Worm (Caenorhabditis elegans) whole organism, L4 larva: ENCODE data around the gene C54C6.4.

ENCODE experiments used
- T20F7.1 ChIP-seq: fragments of 200-800 bp; sonication (Bioruptor generic); optimal IDR thresholded peaks from 2 replicates; lab custom pipeline; 2018; ENCODE audit warnings: mild to moderate bottlenecking, missing genetic modification characterization, missing compliant biosample characterization
- Y5F2A.4 ChIP-seq: fragments of 200-800 bp; sonication (Bioruptor generic); optimal IDR thresholded peaks from 2 replicates; lab custom pipeline; 2018; ENCODE audit warnings: mild to moderate bottlenecking, missing genetic modification characterization, missing compliant biosample characterization
- ZK337.2 ChIP-seq: fragments of 200-800 bp; sonication (Bioruptor generic); IDR thresholded peaks from 2 replicates; pipeline ENCODE4 v1.3.6; 2022; ENCODE audit warnings: missing genetic modification reagents, missing genetic modification characterization, missing compliant biosample characterization
- aha-1 ChIP-seq: fragments of 150-350 bp; peaks from one replicate; lab custom pipeline; 2014; ENCODE audit warnings: missing biosample characterization, missing genetic modification characterization
- aly-2 ChIP-seq: sonication (generic microtip); optimal IDR thresholded peaks from 2 replicates; lab custom pipeline; 2018; ENCODE audit warnings: missing biosample characterization, missing genetic modification characterization
- ceh-32 ChIP-seq: sonication (generic microtip); optimal IDR thresholded peaks from 2 replicates; lab custom pipeline; 2016; ENCODE audit warnings: mild to moderate bottlenecking, missing genetic modification characterization, missing compliant biosample characterization; ENCODE audit not compliant: poor library complexity
- ceh-44 ChIP-seq: fragments of 200-800 bp; sonication (Bioruptor generic); IDR thresholded peaks from 2 replicates; pipeline ENCODE4 v1.3.6; 2022; ENCODE audit warnings: missing genetic modification reagents, missing genetic modification characterization, missing compliant biosample characterization
- ces-1 ChIP-seq: fragments of 150-350 bp; sonication (generic microtip); optimal IDR thresholded peaks from 4 replicates; lab custom pipeline; 2014; ENCODE audit warnings: missing biosample characterization, missing genetic modification reagents, missing genetic modification characterization
- ctbp-1 ChIP-seq: fragments of 200-800 bp; sonication (Bioruptor generic); IDR thresholded peaks from 2 replicates; pipeline ENCODE4 v1.3.6; 2022; ENCODE audit warnings: missing genetic modification reagents, missing genetic modification characterization, missing compliant biosample characterization
- dmd-6 ChIP-seq: fragments of 200-800 bp; sonication (Bioruptor generic); IDR thresholded peaks from 2 replicates; pipeline ENCODE4 v1.3.6; 2022; ENCODE audit warnings: missing genetic modification reagents, missing genetic modification characterization, missing compliant biosample characterization
- dpl-1 ChIP-seq: fragments of 150-350 bp; optimal IDR thresholded peaks from 2 replicates; lab custom pipeline; 2014; ENCODE audit warnings: missing biosample characterization, missing genetic modification reagents, missing genetic modification characterization
- egl-27 ChIP-seq: sonication (generic microtip); optimal IDR thresholded peaks from 3 replicates; lab custom pipeline; 2017; ENCODE audit warnings: missing biosample characterization, missing genetic modification reagents, missing genetic modification characterization
- fos-1 ChIP-seq: fragments of 150-350 bp; optimal IDR thresholded peaks from 2 replicates; lab custom pipeline; 2014; ENCODE audit warnings: missing biosample characterization, missing genetic modification characterization
- gei-8 ChIP-seq: fragments of 200-800 bp; sonication (Bioruptor generic); optimal IDR thresholded peaks from 2 replicates; lab custom pipeline; 2018; ENCODE audit warnings: mild to moderate bottlenecking, missing genetic modification characterization, missing compliant biosample characterization
- hlh-11 ChIP-seq: fragments of 200-800 bp; sonication (Bioruptor generic); optimal IDR thresholded peaks from 2 replicates; lab custom pipeline; 2018; ENCODE audit warnings: mild to moderate bottlenecking, missing genetic modification characterization, missing compliant biosample characterization
- hlh-30 ChIP-seq: sonication (generic microtip); optimal IDR thresholded peaks from 2 replicates; lab custom pipeline; 2017; ENCODE audit warnings: antibody characterized with exemption, mild to moderate bottlenecking, missing genetic modification characterization, missing compliant biosample characterization; ENCODE audit not compliant: insufficient read depth
- lin-13 ChIP-seq: fragments of 150-350 bp; optimal IDR thresholded peaks from 2 replicates; lab custom pipeline; 2014; ENCODE audit warnings: missing biosample characterization, missing genetic modification reagents, missing genetic modification characterization
- lin-15B ChIP-seq: fragments of 150-350 bp; sonication (generic microtip); optimal IDR thresholded peaks from 3 replicates; lab custom pipeline; 2014; ENCODE audit warnings: missing biosample characterization, missing genetic modification characterization
- lin-39 ChIP-seq: fragments of 150-350 bp; optimal IDR thresholded peaks from 2 replicates; lab custom pipeline; 2014; ENCODE audit warnings: missing biosample characterization, missing genetic modification reagents, missing genetic modification characterization
- lsy-2 ChIP-seq, 2 experiments: fragments of 150-350 bp in 1 of 2; sonication (generic microtip) in 1 of 2; optimal IDR thresholded peaks; 2 replicates each; lab custom pipeline; 2014 to 2017; ENCODE audit warnings: missing biosample characterization in 2 of 2, missing genetic modification characterization in 2 of 2
- madf-5 ChIP-seq, 2 experiments: fragments of 200-800 bp; sonication (Bioruptor generic); IDR thresholded peaks; 2 replicates each; pipeline ENCODE4 v1.3.6; 2022; ENCODE audit warnings: missing compliant biosample characterization in 2 of 2, missing genetic modification characterization in 2 of 2
- mes-2 ChIP-seq: sonication (generic microtip); optimal IDR thresholded peaks from 2 replicates; lab custom pipeline; 2016; ENCODE audit warnings: missing genotype, mild to moderate bottlenecking, missing genetic modification characterization, missing compliant biosample characterization; ENCODE audit not compliant: poor library complexity, severe bottlenecking
- mxl-3 ChIP-seq: fragments of 200-800 bp; sonication (Bioruptor generic); optimal IDR thresholded peaks from 2 replicates; lab custom pipeline; 2018; ENCODE audit warnings: mild to moderate bottlenecking, missing genetic modification characterization, missing compliant biosample characterization
- nhr-11 ChIP-seq: fragments of 150-350 bp; optimal IDR thresholded peaks from 2 replicates; lab custom pipeline; 2014; ENCODE audit warnings: missing biosample characterization, missing genetic modification characterization
- nhr-111 ChIP-seq: fragments of 200-800 bp; sonication (Bioruptor generic); optimal IDR thresholded peaks from 2 replicates; lab custom pipeline; 2018; ENCODE audit warnings: mild to moderate bottlenecking, missing genetic modification characterization, missing compliant biosample characterization
- nhr-25 ChIP-seq: sonication (generic microtip); optimal IDR thresholded peaks from 2 replicates; lab custom pipeline; 2017; ENCODE audit warnings: missing genetic modification characterization, mild to moderate bottlenecking, missing compliant biosample characterization, antibody characterized with exemption, moderate library complexity, borderline replicate concordance; ENCODE audit not compliant: insufficient read depth
- nhr-28 ChIP-seq: fragments of 150-350 bp; optimal IDR thresholded peaks from 2 replicates; lab custom pipeline; 2014; ENCODE audit warnings: missing biosample characterization, missing genetic modification characterization
- nhr-48 ChIP-seq: sonication (generic microtip); optimal IDR thresholded peaks from 2 replicates; lab custom pipeline; 2016; ENCODE audit warnings: mild to moderate bottlenecking, missing genetic modification characterization, missing compliant biosample characterization
- nhr-6 ChIP-seq: fragments of 150-350 bp; optimal IDR thresholded peaks from 2 replicates; lab custom pipeline; 2014; ENCODE audit warnings: missing biosample characterization, missing genetic modification characterization
- nhr-77 ChIP-seq: fragments of 150-350 bp; optimal IDR thresholded peaks from 2 replicates; lab custom pipeline; 2014; ENCODE audit warnings: missing biosample characterization, missing genetic modification characterization
- pha-4 ChIP-seq, 2 experiments: fragments of 150-350 bp in 1 of 2; fragments of 200-800 bp in 1 of 2; sonication (Bioruptor generic) in 1 of 2; IDR thresholded peaks in 1 of 2; optimal IDR thresholded peaks in 1 of 2; 2 replicates each; pipeline versions ENCODE4 v1.3.6 to Lab custom; 2014 to 2022; ENCODE audit warnings: missing genetic modification characterization in 2 of 2, missing genetic modification reagents in 2 of 2, missing biosample characterization in 1 of 2, missing compliant biosample characterization in 1 of 2
- pqm-1 ChIP-seq: sonication (generic microtip); optimal IDR thresholded peaks from 2 replicates; lab custom pipeline; 2017; ENCODE audit warnings: missing biosample characterization, missing genetic modification characterization
- set-16 ChIP-seq: fragments of 200-800 bp; sonication (Bioruptor generic); IDR thresholded peaks from 2 replicates; pipeline ENCODE4 v1.3.6; 2022; ENCODE audit warnings: missing genetic modification reagents, missing genetic modification characterization, missing compliant biosample characterization
- snpc-1.2 ChIP-seq: fragments of 200-800 bp; sonication (Bioruptor generic); IDR thresholded peaks from 2 replicates; pipeline ENCODE4 v1.3.6; 2022; ENCODE audit warnings: missing genetic modification reagents, missing genetic modification characterization, missing compliant biosample characterization
- spr-3 ChIP-seq: fragments of 200-800 bp; sonication (Bioruptor generic); optimal IDR thresholded peaks from 2 replicates; lab custom pipeline; 2018; ENCODE audit warnings: mild to moderate bottlenecking, missing genetic modification characterization, missing compliant biosample characterization
- unc-130 ChIP-seq: sonication (generic microtip); optimal IDR thresholded peaks from 2 replicates; lab custom pipeline; 2016; ENCODE audit warnings: missing genetic modification reagents, missing genetic modification characterization, missing compliant biosample characterization
- unc-62 ChIP-seq, 3 experiments: fragments of 150-350 bp in 1 of 3; sonication (generic microtip); optimal IDR thresholded peaks in 2 of 3; peaks in 1 of 3; 1 replicate in 1 of 3; 2 replicates in 2 of 3; lab custom pipeline; 2014 to 2017; ENCODE audit warnings: missing biosample characterization in 3 of 3, missing genetic modification characterization in 3 of 3, missing genetic modification reagents in 3 of 3, missing genotype in 1 of 3
- vab-7 ChIP-seq: fragments of 200-800 bp; sonication (Bioruptor generic); IDR thresholded peaks from 2 replicates; pipeline ENCODE4 v1.3.6; 2022; ENCODE audit warnings: missing genetic modification reagents, missing genetic modification characterization, missing compliant biosample characterization
- zip-11 ChIP-seq: fragments of 200-800 bp; sonication (Bioruptor generic); IDR thresholded peaks from 2 replicates; pipeline ENCODE4 v1.3.6; 2022; ENCODE audit warnings: missing genetic modification characterization, missing compliant biosample characterization
- zip-2 ChIP-seq: fragments of 150-350 bp; optimal IDR thresholded peaks from 2 replicates; lab custom pipeline; 2014; ENCODE audit warnings: missing biosample characterization, missing genetic modification characterization
- ztf-7 ChIP-seq: fragments of 150-350 bp; optimal IDR thresholded peaks from 2 replicates; lab custom pipeline; 2014; ENCODE audit warnings: missing biosample characterization, missing genetic modification characterization

Gene C54C6.4

DNA sequence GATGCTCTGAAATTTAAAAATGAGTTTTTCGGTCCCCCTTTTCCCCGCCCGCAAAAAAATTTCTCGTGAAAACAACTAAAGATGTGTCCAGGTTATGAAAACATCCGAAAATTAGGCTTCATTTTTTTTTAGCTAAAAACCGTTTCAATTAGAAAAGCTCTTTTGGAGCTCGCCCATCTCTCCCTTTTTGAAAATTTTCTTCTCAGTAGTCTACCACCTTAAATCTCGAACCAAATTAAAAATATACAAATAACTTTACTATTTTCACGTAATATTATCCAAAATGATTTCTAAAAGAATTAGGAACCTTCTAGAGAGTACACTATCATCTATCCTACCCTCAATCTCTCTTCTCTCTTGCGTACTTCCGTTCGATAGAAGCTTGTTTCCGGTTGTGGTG, 8.8 kb downstream of the C54C6.4 start:
- TF ChIP-seq aha-1 (tag; lab: Kevin White, UChicago), result peak; percentile 72
- no peak for TF ChIP-seq Y5F2A.4 (GFP tag; lab: Kevin White, UChicago)
- TF ChIP-seq aly-2 (tag; lab: Kevin White, UChicago), result no peak
- TF ChIP-seq nhr-28 (tag; lab: Kevin White, UChicago), result no peak
- TF ChIP-seq mxl-3 (GFP tag; lab: Kevin White, UChicago), result no peak
- peak in 1 of 2 experiments; percentile 65 for TF ChIP-seq unc-62 (GFP tag; optimal IDR thresholded peaks at IDR 0.05 in 1 of 2; lab: Kevin White, UChicago)
- TF ChIP-seq unc-62 (tag; optimal IDR thresholded peaks at IDR 0.05; lab: Kevin White, UChicago), result no peak
- no peak for TF ChIP-seq spr-3 (GFP tag; lab: Kevin White, UChicago)

DNA sequence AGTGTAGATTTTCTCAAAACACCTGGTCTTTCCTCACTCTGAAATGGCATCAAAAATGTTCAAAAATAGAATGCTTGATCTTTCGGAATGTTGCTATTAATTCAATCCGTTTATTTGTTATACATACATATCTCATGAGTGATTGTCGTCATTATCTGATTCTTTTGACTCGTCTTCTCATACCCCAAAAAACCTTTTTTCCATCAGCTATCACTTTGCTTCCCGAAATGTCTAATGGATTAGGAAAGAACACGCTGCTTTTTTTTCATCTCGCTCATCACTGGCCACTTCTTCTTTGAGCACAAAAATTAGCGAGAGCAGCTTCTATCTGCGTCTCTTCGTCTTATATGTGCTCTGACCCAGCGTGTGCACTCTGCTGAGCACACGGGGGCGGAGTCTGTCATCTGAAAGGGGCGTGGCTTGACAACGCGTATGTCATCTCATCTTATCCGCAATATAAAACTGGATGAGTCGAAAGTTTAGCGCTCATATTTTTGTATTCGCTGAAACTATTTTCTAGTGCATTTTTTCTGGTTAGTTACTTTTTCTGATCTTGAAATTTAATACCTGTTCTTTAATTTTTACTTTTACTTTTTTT, 11.4 kb downstream of the C54C6.4 start:
- TF ChIP-seq lin-15B (tag; lab: Kevin White, UChicago) (no peak), lin-13 (GFP tag; lab: Kevin White, UChicago) (no peak), nhr-11 (tag; lab: Kevin White, UChicago) (no peak), ZK337.2 (no peak), aha-1 (tag; lab: Kevin White, UChicago) (peak; percentile 58)

DNA sequence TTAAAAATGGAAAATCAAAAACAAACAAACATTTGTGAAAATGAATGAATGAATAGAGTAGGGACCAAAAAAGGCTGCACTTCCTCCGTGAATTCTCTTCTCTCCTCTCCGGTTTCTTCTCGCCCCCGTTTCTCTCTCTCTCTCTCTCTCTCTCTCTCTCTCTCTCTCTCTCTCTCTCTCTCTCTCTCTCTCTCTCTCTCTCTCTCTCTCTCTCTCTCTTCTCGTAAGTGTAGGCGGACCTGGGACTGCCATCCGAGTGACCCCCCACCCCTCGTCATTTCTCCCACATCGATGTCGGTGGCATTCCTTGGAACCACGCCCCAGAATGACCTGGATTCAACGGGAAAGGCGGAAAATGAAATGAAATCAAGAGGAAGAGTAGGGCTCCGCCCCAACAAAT, 13.3 kb downstream of the C54C6.4 start:
- TF ChIP-seq set-16 (peak; percentile 86), nhr-25 (tag; lab: Kevin White, UChicago) (no peak)

DNA sequence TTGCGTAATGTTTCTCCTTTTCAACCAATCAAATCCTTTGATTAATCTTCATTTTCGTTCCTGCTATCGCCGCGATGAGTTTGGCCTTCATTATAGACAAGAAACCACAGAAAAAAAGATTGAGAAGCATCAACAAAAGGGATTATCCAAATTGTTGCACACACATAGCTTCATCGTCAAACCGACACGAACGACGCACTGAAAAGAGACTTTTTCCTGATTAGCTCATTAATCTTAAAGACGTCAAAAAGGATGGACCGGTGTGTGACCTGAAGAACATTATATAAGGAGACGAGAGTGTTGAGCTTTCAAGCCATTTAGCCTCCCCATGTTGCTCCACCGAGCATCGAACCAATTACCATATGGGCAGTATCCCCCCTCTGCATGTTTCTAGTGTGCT, 16.3 kb downstream of the C54C6.4 start:
- TF ChIP-seq ceh-32 (tag; lab: Kevin White, UChicago) (no peak), aha-1 (tag; lab: Kevin White, UChicago) (peak; percentile 92), madf-5 (GFP tag; IDR thresholded peaks at IDR 0.05; lab: Robert Waterston, UW) (no peak), mes-2 (no peak)

DNA sequence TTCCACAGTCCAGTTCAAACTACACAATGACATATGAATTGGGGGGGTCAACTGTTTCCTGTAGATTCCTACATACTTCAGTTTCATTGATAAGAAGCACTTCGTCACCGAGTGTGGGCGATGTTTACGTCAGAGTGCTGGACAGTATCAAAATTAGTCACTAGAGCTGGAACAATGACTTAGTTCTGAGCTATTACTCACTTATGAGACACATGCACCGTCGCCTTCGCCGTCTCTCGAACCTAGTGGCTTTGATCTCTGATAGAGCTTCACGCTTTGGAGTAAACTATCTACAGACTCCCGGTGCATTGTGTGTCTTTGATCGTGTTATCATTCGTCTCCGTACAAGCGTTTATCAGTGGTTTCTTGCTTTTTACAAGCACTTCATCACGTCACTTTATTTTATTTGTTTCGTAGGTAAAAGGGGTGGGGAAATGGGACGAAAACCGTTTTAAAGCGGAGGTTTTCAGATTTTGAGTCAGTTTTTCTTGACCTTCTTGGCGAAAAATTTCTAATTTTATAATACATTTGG, 18.0 kb downstream of the C54C6.4 start:
- TF ChIP-seq gei-8, result no peak
- TF ChIP-seq nhr-111 (GFP tag; lab: Kevin White, UChicago), result no peak
- TF ChIP-seq nhr-48 (tag; lab: Kevin White, UChicago), result peak; percentile 1
- no peak for TF ChIP-seq lsy-2 (tag; optimal IDR thresholded peaks at IDR 0.05; lab: Kevin White, UChicago)
- no peak for TF ChIP-seq unc-130 (GFP tag; lab: Kevin White, UChicago)
- no peak for TF ChIP-seq egl-27 (tag; lab: Kevin White, UChicago)
- no peak for TF ChIP-seq fos-1 (tag; lab: Kevin White, UChicago)
- peak; percentile 77; the same call in 1 of the 2 replicates for TF ChIP-seq dmd-6 (GFP tag; lab: Robert Waterston, UW)
- no peak for TF ChIP-seq vab-7 (GFP tag; lab: Robert Waterston, UW)
- no peak for TF ChIP-seq dpl-1 (GFP tag; lab: Kevin White, UChicago)
- no peak for TF ChIP-seq ces-1 (GFP tag; lab: Kevin White, UChicago)
- no peak for TF ChIP-seq zip-11 (GFP tag; lab: Robert Waterston, UW)
- TF ChIP-seq snpc-1.2 (GFP tag; lab: Robert Waterston, UW), result no peak
- TF ChIP-seq unc-62 (GFP tag; optimal IDR thresholded peaks at IDR 0.05 in 1 of 2; lab: Kevin White, UChicago), result peak in 1 of 2 experiments; percentile 55
- TF ChIP-seq unc-62 (tag; optimal IDR thresholded peaks at IDR 0.05; lab: Kevin White, UChicago), result no peak
- no peak for TF ChIP-seq hlh-30 (tag; lab: Kevin White, UChicago)
- TF ChIP-seq nhr-77 (tag; lab: Kevin White, UChicago), result no peak
- TF ChIP-seq pqm-1 (tag; lab: Kevin White, UChicago), result peak; percentile 39
- TF ChIP-seq nhr-28 (tag; lab: Kevin White, UChicago), result peak; percentile 26
- no peak for TF ChIP-seq ctbp-1
- TF ChIP-seq nhr-6 (tag; lab: Kevin White, UChicago), result peak; percentile 22
- TF ChIP-seq hlh-11 (tag; lab: Kevin White, UChicago), result peak; percentile 60
- no peak for TF ChIP-seq pha-4 (GFP tag; IDR thresholded peaks at IDR 0.05; lab: Robert Waterston, UW)
- no peak for TF ChIP-seq pha-4 (tag; optimal IDR thresholded peaks at IDR 0.05; lab: Kevin White, UChicago)
- no peak for TF ChIP-seq ceh-44
- no peak for TF ChIP-seq lin-39 (tag; lab: Kevin White, UChicago)
- TF ChIP-seq zip-2 (tag; lab: Kevin White, UChicago), result no peak
- TF ChIP-seq T20F7.1 (GFP tag; lab: Kevin White, UChicago), result no peak
- no peak for TF ChIP-seq ztf-7 (tag; lab: Kevin White, UChicago)
